Fruit fly (Drosophila melanogaster) whole organism, embryonic: ENCODE results near the gene lqfR.
A peak's percentile ranks its signal among the peaks of the same experiment; 100 is the strongest.

Experiments used
- Aef1 ChIP-seq: fragments of 200-800 bp; sonication (Bioruptor generic); IDR thresholded peaks from 3 replicates; pipeline ENCODE4 v1.3.6; 2022; ENCODE audit warnings: missing biosample characterization, missing genetic modification characterization
- Atf3 ChIP-seq: fragments of 200-800 bp; sonication (Bioruptor generic); optimal IDR thresholded peaks from 3 replicates; lab custom pipeline; 2016; ENCODE audit warnings: missing biosample characterization, missing genetic modification characterization
- C15 ChIP-seq: fragments of 200-800 bp; sonication (Bioruptor generic); IDR thresholded peaks from 3 replicates; pipeline ENCODE4 v1.3.6; 2022; ENCODE audit warnings: missing biosample characterization, missing genetic modification characterization
- CG10959 ChIP-seq: fragments of 200-800 bp; sonication (Bioruptor generic); IDR thresholded peaks from 2 replicates; pipeline ENCODE4 v1.3.6; 2022; ENCODE audit warnings: missing biosample characterization, missing genetic modification characterization
- CG11723 ChIP-seq: fragments of 200-800 bp; sonication (Bioruptor generic); optimal IDR thresholded peaks from 2 replicates; lab custom pipeline; 2017; ENCODE audit warnings: missing biosample characterization, mild to moderate bottlenecking, missing genetic modification characterization
- CG14050 ChIP-seq: fragments of 200-800 bp; sonication (Bioruptor generic); IDR thresholded peaks from 3 replicates; pipeline ENCODE4 v1.3.6; 2022; ENCODE audit warnings: missing biosample characterization, missing genetic modification characterization
- CG14965 ChIP-seq: fragments of 200-800 bp; sonication (Bioruptor generic); optimal IDR thresholded peaks from 2 replicates; lab custom pipeline; 2016; ENCODE audit warnings: missing biosample characterization, missing genetic modification characterization, borderline replicate concordance
- CG1529 ChIP-seq: fragments of 200-800 bp; sonication (Bioruptor generic); optimal IDR thresholded peaks from 3 replicates; lab custom pipeline; 2018; ENCODE audit warnings: missing biosample characterization, missing genetic modification characterization
- CG15601 ChIP-seq: fragments of 200-800 bp; sonication (Bioruptor generic); optimal IDR thresholded peaks from 3 replicates; lab custom pipeline; 2019; ENCODE audit warnings: missing biosample characterization, mild to moderate bottlenecking, missing genetic modification characterization, moderate library complexity
- CG1602 ChIP-seq: fragments of 200-800 bp; sonication (Bioruptor generic); optimal IDR thresholded peaks from 3 replicates; lab custom pipeline; 2016; ENCODE audit warnings: missing biosample characterization, missing genetic modification characterization
- CG18619 ChIP-seq: fragments of 200-800 bp; sonication (Bioruptor generic); optimal IDR thresholded peaks from 3 replicates; lab custom pipeline; 2017; ENCODE audit warnings: missing biosample characterization, mild to moderate bottlenecking, missing genetic modification characterization
- CG2712 ChIP-seq: fragments of 200-800 bp; optimal IDR thresholded peaks from 3 replicates; lab custom pipeline; 2019; ENCODE audit warnings: missing biosample characterization, mild to moderate bottlenecking, missing genetic modification characterization, moderate library complexity
- CG30020 ChIP-seq: fragments of 200-800 bp; optimal IDR thresholded peaks from 2 replicates; lab custom pipeline; 2019; ENCODE audit warnings: missing biosample characterization, mild to moderate bottlenecking, missing genetic modification characterization, moderate library complexity
- CG3163 ChIP-seq: fragments of 200-800 bp; sonication (Bioruptor generic); optimal IDR thresholded peaks from 3 replicates; lab custom pipeline; 2016; ENCODE audit warnings: missing biosample characterization, missing genetic modification characterization
- CG32532 ChIP-seq: fragments of 200-800 bp; sonication (Bioruptor generic); IDR thresholded peaks from 2 replicates; pipeline ENCODE4 v1.3.6; 2022; ENCODE audit warnings: missing biosample characterization, missing genetic modification characterization
- CG34422 ChIP-seq: fragments of 200-800 bp; sonication (Bioruptor generic); IDR thresholded peaks from 3 replicates; pipeline ENCODE4 v1.3.6; 2022; ENCODE audit warnings: missing biosample characterization, missing genetic modification characterization
- CG3847 ChIP-seq: fragments of 200-800 bp; sonication (Bioruptor generic); IDR thresholded peaks from 2 replicates; pipeline ENCODE4 v1.3.6; 2022; ENCODE audit warnings: missing biosample characterization, missing genetic modification characterization
- CG42726 ChIP-seq: fragments of 200-800 bp; sonication (Bioruptor generic); IDR thresholded peaks from 2 replicates; pipeline ENCODE4 v1.3.6; 2022; ENCODE audit warnings: missing biosample characterization, missing genetic modification characterization; ENCODE audit not compliant: partially characterized antibody
- CG4360 ChIP-seq: fragments of 200-800 bp; sonication (Bioruptor generic); IDR thresholded peaks from 2 replicates; pipeline ENCODE4 v1.3.6; 2022; ENCODE audit warnings: missing biosample characterization, missing genetic modification characterization
- CG5245 ChIP-seq: fragments of 200-800 bp; sonication (Bioruptor generic); optimal IDR thresholded peaks from 3 replicates; lab custom pipeline; 2016; ENCODE audit warnings: missing biosample characterization, missing genetic modification characterization
- CG6689 ChIP-seq: fragments of 200-800 bp; sonication (Bioruptor generic); IDR thresholded peaks from 2 replicates; pipeline ENCODE4 v1.3.6; 2022; ENCODE audit warnings: missing biosample characterization, missing genetic modification characterization
- CG7357 ChIP-seq: fragments of 200-800 bp; sonication (Bioruptor generic); IDR thresholded peaks from 3 replicates; pipeline ENCODE4 v1.3.6; 2022; ENCODE audit warnings: missing biosample characterization, missing genetic modification characterization
- CG7745 ChIP-seq: fragments of 200-800 bp; sonication (Bioruptor generic); optimal IDR thresholded peaks from 2 replicates; lab custom pipeline; 2018; ENCODE audit warnings: missing biosample characterization, mild to moderate bottlenecking, missing genetic modification characterization, moderate library complexity
- CG8089 ChIP-seq: fragments of 200-800 bp; sonication (Bioruptor generic); optimal IDR thresholded peaks from 3 replicates; lab custom pipeline; 2016; ENCODE audit warnings: missing biosample characterization, missing genetic modification characterization
- CG8359 ChIP-seq: fragments of 200-800 bp; sonication (Bioruptor generic); optimal IDR thresholded peaks from 2 replicates; lab custom pipeline; 2017; ENCODE audit warnings: missing biosample characterization, mild to moderate bottlenecking, missing genetic modification characterization, borderline replicate concordance
- CG9437 ChIP-seq: fragments of 200-800 bp; sonication (Bioruptor generic); optimal IDR thresholded peaks from 2 replicates; lab custom pipeline; 2018; ENCODE audit warnings: missing biosample characterization, mild to moderate bottlenecking, missing genetic modification characterization
- CHES-1-like ChIP-seq: fragments of 200-800 bp; sonication (Bioruptor generic); optimal IDR thresholded peaks from 2 replicates; lab custom pipeline; 2016; ENCODE audit warnings: missing biosample characterization, missing genetic modification characterization
- Dll ChIP-seq: fragments of 200-800 bp; sonication (Bioruptor generic); IDR thresholded peaks from 4 replicates; pipeline ENCODE4 v1.3.6; 2022; ENCODE audit warnings: missing biosample characterization, missing genetic modification characterization; ENCODE audit not compliant: partially characterized antibody
- Doc3 ChIP-seq: fragments of 200-800 bp; sonication (Bioruptor generic); IDR thresholded peaks from 3 replicates; pipeline ENCODE4 v1.3.6; 2022; ENCODE audit warnings: missing biosample characterization, missing genetic modification characterization; ENCODE audit not compliant: partially characterized antibody
- Elba2 ChIP-seq: fragments of 200-800 bp; sonication (Bioruptor generic); optimal IDR thresholded peaks from 3 replicates; lab custom pipeline; 2016; ENCODE audit warnings: missing biosample characterization, missing genetic modification characterization
- Ets65A ChIP-seq: fragments of 200-800 bp; sonication (Bioruptor generic); peaks from one replicate; lab custom pipeline; 2016; ENCODE audit warnings: missing biosample characterization, missing genetic modification characterization
- H15 ChIP-seq: fragments of 200-800 bp; sonication (Bioruptor generic); IDR thresholded peaks from 3 replicates; pipeline ENCODE4 v1.3.6; 2022; ENCODE audit warnings: missing biosample characterization, missing genetic modification characterization
- Kr ChIP-seq: fragments of 200-800 bp; sonication (Bioruptor generic); optimal IDR thresholded peaks from 2 replicates; lab custom pipeline; 2017; ENCODE audit warnings: missing biosample characterization, mild to moderate bottlenecking, missing genetic modification characterization
- NK7.1 ChIP-seq: fragments of 200-800 bp; sonication (Bioruptor generic); optimal IDR thresholded peaks from 3 replicates; lab custom pipeline; 2016; ENCODE audit warnings: missing biosample characterization, missing genetic modification characterization
- Sry-β ChIP-seq: fragments of 200-800 bp; sonication (Bioruptor generic); optimal IDR thresholded peaks from 2 replicates; lab custom pipeline; 2018; ENCODE audit warnings: missing biosample characterization, mild to moderate bottlenecking, missing genetic modification characterization, moderate library complexity
- TFAM ChIP-seq: fragments of 200-800 bp; sonication (Bioruptor generic); optimal IDR thresholded peaks from 2 replicates; lab custom pipeline; 2017; ENCODE audit warnings: missing biosample characterization, missing genetic modification characterization, inconsistent platforms
- Taf1 ChIP-seq: fragments of 200-800 bp; sonication (Bioruptor generic); IDR thresholded peaks from 2 replicates; pipeline ENCODE4 v1.3.6; 2022; ENCODE audit warnings: missing biosample characterization, missing genetic modification characterization
- aop ChIP-seq: fragments of 200-800 bp; sonication (Bioruptor generic); IDR thresholded peaks from 2 replicates; pipeline ENCODE4 v1.3.6; 2022; ENCODE audit warnings: missing biosample characterization, missing genetic modification characterization
- az2 ChIP-seq: fragments of 200-800 bp; sonication (Bioruptor generic); optimal IDR thresholded peaks from 3 replicates; lab custom pipeline; 2016; ENCODE audit warnings: missing biosample characterization, missing genetic modification characterization
- chinmo ChIP-seq: fragments of 200-800 bp; sonication (Bioruptor generic); IDR thresholded peaks from 4 replicates; pipeline ENCODE4 v1.3.6; 2022; ENCODE audit warnings: missing biosample characterization, missing genetic modification characterization; ENCODE audit not compliant: partially characterized antibody
- crc ChIP-seq: fragments of 200-800 bp; sonication (Bioruptor generic); optimal IDR thresholded peaks from 2 replicates; lab custom pipeline; 2016; ENCODE audit warnings: missing biosample characterization, missing genetic modification characterization
- da ChIP-seq: fragments of 200-800 bp; sonication (Bioruptor generic); optimal IDR thresholded peaks from 2 replicates; lab custom pipeline; 2016; ENCODE audit warnings: missing biosample characterization, missing genetic modification characterization
- ewg ChIP-seq: fragments of 200-800 bp; sonication (Bioruptor generic); optimal IDR thresholded peaks from 3 replicates; lab custom pipeline; 2017; ENCODE audit warnings: mild to moderate bottlenecking, missing biosample characterization, missing genetic modification reagents, missing genetic modification characterization
- fru ChIP-seq: fragments of >200 bp; optimal IDR thresholded peaks from 2 replicates; lab custom pipeline; 2017
- gcm ChIP-seq: fragments of 200-800 bp; sonication (Bioruptor generic); optimal IDR thresholded peaks from 2 replicates; lab custom pipeline; 2019; ENCODE audit warnings: missing biosample characterization, mild to moderate bottlenecking, missing genetic modification characterization, moderate library complexity
- insv ChIP-seq, 2 experiments: fragments of 200-800 bp; sonication (Bioruptor generic); optimal IDR thresholded peaks; 3 replicates each; lab custom pipeline; 2016 to 2018; ENCODE audit warnings: missing biosample characterization in 2 of 2, missing genetic modification characterization in 2 of 2
- p53 ChIP-seq: fragments of 200-800 bp; sonication (Bioruptor generic); optimal IDR thresholded peaks from 2 replicates; lab custom pipeline; 2016; ENCODE audit warnings: missing biosample characterization, missing genetic modification characterization
- slou ChIP-seq: fragments of 200-800 bp; sonication (Bioruptor generic); optimal IDR thresholded peaks from 3 replicates; lab custom pipeline; 2016; ENCODE audit warnings: missing biosample characterization, missing genetic modification characterization
- ttk ChIP-seq: fragments of 200-800 bp; sonication (Bioruptor generic); IDR thresholded peaks from 2 replicates; pipeline ENCODE4 v2.1.2; 2022; ENCODE audit warnings: missing biosample characterization, missing genetic modification characterization
- unc-4 ChIP-seq: fragments of 200-800 bp; sonication (Bioruptor generic); IDR thresholded peaks from 2 replicates; pipeline ENCODE4 v1.3.6; 2022; ENCODE audit warnings: missing biosample characterization, missing genetic modification characterization; ENCODE audit not compliant: partially characterized antibody

Gene lqfR

dm6 chr3R:22367126-22368076 is 43.7 kb upstream of the lqfR start, which contains the start of the genes Polr3F and PyK (continued):
- TF ChIP-seq CG15601 (tag; lab: Kevin White, UChicago) (peak; percentile 40), CG3163 (GFP tag; lab: Kevin White, UChicago) (no peak), CG42726 (no peak), CG7357 (GFP tag; lab: Robert Waterston, UW) (no peak), CHES-1-like (GFP tag; lab: Kevin White, UChicago) (peak; percentile 44), CG1602 (GFP tag; lab: Kevin White, UChicago) (no peak), CG8089 (no peak), slou (no peak), Aef1 (peak; percentile 12; the same call in 1 of the 3 replicates), CG11723 (GFP tag; lab: Kevin White, UChicago) (no peak), CG1529 (GFP tag; lab: Kevin White, UChicago) (no peak), CG5245 (GFP tag; lab: Kevin White, UChicago) (no peak), crc (no peak), CG4360 (GFP tag; lab: Robert Waterston, UW) (no peak), H15 (no peak), Doc3 (GFP tag; lab: Robert Waterston, UW) (no peak), CG9437 (no peak), chinmo (GFP tag; lab: Robert Waterston, UW) (no peak), ewg (GFP tag; lab: Kevin White, UChicago) (no peak), CG3847 (no peak), az2 (no peak), CG8359 (GFP tag; lab: Kevin White, UChicago) (no peak), Ets65A (peak; percentile 23), CG2712 (tag; lab: Kevin White, UChicago) (peak; percentile 56), fru (lab: Kevin White, UChicago) (no peak), CG6689 (GFP tag; lab: Robert Waterston, UW) (no peak; the same call in 1 of the 2 replicates), CG14050 (GFP tag; lab: Robert Waterston, UW) (no peak), CG10959 (GFP tag; lab: Robert Waterston, UW) (no peak), ttk (GFP tag; lab: Robert Waterston, UW) (no peak), p53 (GFP tag; lab: Kevin White, UChicago) (no peak), NK7.1 (GFP tag; lab: Kevin White, UChicago) (no peak), unc-4 (0 out of 2 replicates have a peak, but pooled peaks have one; percentile 15), Atf3 (no peak), CG14965 (GFP tag; lab: Kevin White, UChicago) (no peak), CG32532 (GFP tag; lab: Robert Waterston, UW) (no peak), aop (GFP tag; lab: Robert Waterston, UW) (no peak), C15 (GFP tag; lab: Robert Waterston, UW) (no peak), CG18619 (GFP tag; lab: Kevin White, UChicago) (no peak), gcm (GFP tag; lab: Kevin White, UChicago) (no peak), insv (GFP tag; optimal IDR thresholded peaks at IDR 0.05; lab: Kevin White, UChicago) (peak; percentile 68 to 95), Elba2 (no peak), CG30020 (tag; lab: Kevin White, UChicago) (peak; percentile 38), CG34422 (GFP tag; lab: Robert Waterston, UW) (0 out of 3 replicates have a peak, but pooled peaks have one; percentile 1), CG7745 (tag; lab: Kevin White, UChicago) (no peak), Kr (GFP tag; lab: Kevin White, UChicago) (no peak), TFAM (no peak), da (GFP tag; lab: Kevin White, UChicago) (no peak), Taf1 (no peak), Dll (GFP tag; lab: Robert Waterston, UW) (no peak), Sry-β (GFP tag; lab: Kevin White, UChicago) (no peak)
